Worm (Caenorhabditis elegans) whole organism, L2 larva: ENCODE data around the gene sdc-2.
A peak's percentile ranks its signal among the peaks of the same experiment; 100 is the strongest.

Source experiments
- C34F6.9 ChIP-seq: fragments of 150-350 bp; optimal IDR thresholded peaks from 2 replicates; lab custom pipeline; 2014; ENCODE audit warnings: missing biosample characterization, missing genetic modification characterization
- F13H6.1 ChIP-seq: sonication (generic microtip); optimal IDR thresholded peaks from 2 replicates; lab custom pipeline; 2016; ENCODE audit warnings: missing genetic modification characterization, missing compliant biosample characterization
- R02D3.7 ChIP-seq: fragments of 150-350 bp; optimal IDR thresholded peaks from 2 replicates; lab custom pipeline; 2014; ENCODE audit warnings: missing biosample characterization, missing genetic modification characterization
- Y55F3AM.14 ChIP-seq: fragments of 200-800 bp; sonication (Bioruptor generic); optimal IDR thresholded peaks from 2 replicates; lab custom pipeline; 2018; ENCODE audit warnings: mild to moderate bottlenecking, missing genetic modification characterization, missing compliant biosample characterization
- ZK546.5 ChIP-seq: sonication (generic microtip); optimal IDR thresholded peaks from 2 replicates; lab custom pipeline; 2017; ENCODE audit warnings: missing biosample characterization, missing genetic modification characterization
- alr-1 ChIP-seq: fragments of 150-350 bp; optimal IDR thresholded peaks from 2 replicates; lab custom pipeline; 2014; ENCODE audit warnings: missing biosample characterization, missing genetic modification characterization
- aly-2 ChIP-seq: fragments of 150-350 bp; optimal IDR thresholded peaks from 2 replicates; lab custom pipeline; 2014; ENCODE audit warnings: missing biosample characterization, missing genetic modification characterization
- ama-1 ChIP-seq: fragments of 150-350 bp; optimal IDR thresholded peaks from 2 replicates; lab custom pipeline; 2018; ENCODE audit warnings: inconsistent platforms
- blmp-1 ChIP-seq: sonication (generic microtip); optimal IDR thresholded peaks from 2 replicates; lab custom pipeline; 2017; ENCODE audit warnings: missing genetic modification characterization, mild to moderate bottlenecking, missing compliant biosample characterization, antibody characterized with exemption, moderate library complexity; ENCODE audit not compliant: insufficient read depth
- ceh-16 ChIP-seq: fragments of 150-350 bp; optimal IDR thresholded peaks from 2 replicates; lab custom pipeline; 2014; ENCODE audit warnings: missing biosample characterization, missing genetic modification characterization
- ceh-82 ChIP-seq: fragments of 150-350 bp; optimal IDR thresholded peaks from 2 replicates; lab custom pipeline; 2014; ENCODE audit warnings: missing biosample characterization, missing genetic modification characterization
- crh-2 ChIP-seq: sonication (generic microtip); optimal IDR thresholded peaks from 2 replicates; lab custom pipeline; 2017; ENCODE audit warnings: missing biosample characterization, missing genetic modification characterization
- dmd-4 ChIP-seq: sonication (generic microtip); optimal IDR thresholded peaks from 2 replicates; lab custom pipeline; 2017; ENCODE audit warnings: missing biosample characterization, missing genetic modification characterization
- egl-27 ChIP-seq: sonication (generic microtip); optimal IDR thresholded peaks from 3 replicates; lab custom pipeline; 2017; ENCODE audit warnings: missing biosample characterization, missing genetic modification reagents, missing genetic modification characterization
- elt-1 ChIP-seq: fragments of 150-350 bp; optimal IDR thresholded peaks from 2 replicates; lab custom pipeline; 2014; ENCODE audit warnings: missing biosample characterization, missing genetic modification characterization
- elt-3 ChIP-seq: sonication (generic microtip); optimal IDR thresholded peaks from 2 replicates; lab custom pipeline; 2017; ENCODE audit warnings: missing biosample characterization, missing genetic modification characterization
- fos-1 ChIP-seq: fragments of 150-350 bp; optimal IDR thresholded peaks from 2 replicates; lab custom pipeline; 2014; ENCODE audit warnings: missing biosample characterization, missing genetic modification characterization
- gmeb-1 ChIP-seq: fragments of 150-350 bp; optimal IDR thresholded peaks from 2 replicates; lab custom pipeline; 2014; ENCODE audit warnings: missing biosample characterization, missing genetic modification characterization
- lin-11 ChIP-seq: fragments of 150-350 bp; sonication (generic microtip); optimal IDR thresholded peaks from 2 replicates; lab custom pipeline; 2014; ENCODE audit warnings: missing biosample characterization, missing genetic modification characterization, inconsistent platforms, mixed read lengths
- lin-13 ChIP-seq: fragments of 150-350 bp; optimal IDR thresholded peaks from 2 replicates; lab custom pipeline; 2014; ENCODE audit warnings: missing biosample characterization, missing genetic modification reagents, missing genetic modification characterization
- lin-39 ChIP-seq: fragments of 150-350 bp; optimal IDR thresholded peaks from 2 replicates; lab custom pipeline; 2014; ENCODE audit warnings: missing biosample characterization, missing genetic modification reagents, missing genetic modification characterization
- lsy-2 ChIP-seq, 2 experiments: fragments of 150-350 bp in 1 of 2; sonication (generic microtip) in 1 of 2; optimal IDR thresholded peaks; 2 replicates each; lab custom pipeline; 2014 to 2017; ENCODE audit warnings: missing biosample characterization in 2 of 2, missing genetic modification characterization in 2 of 2
- mab-5 ChIP-seq: fragments of 150-350 bp; optimal IDR thresholded peaks from 2 replicates; lab custom pipeline; 2014; ENCODE audit warnings: missing biosample characterization, missing genetic modification characterization
- mbf-1 ChIP-seq: sonication (generic microtip); optimal IDR thresholded peaks from 2 replicates; lab custom pipeline; 2017; ENCODE audit warnings: missing biosample characterization, missing genetic modification characterization
- mdl-1 ChIP-seq, 2 experiments: fragments of 150-350 bp in 1 of 2; sonication (generic microtip) in 1 of 2; optimal IDR thresholded peaks; 2 replicates each; lab custom pipeline; 2017; ENCODE audit warnings: missing biosample characterization in 2 of 2, missing genetic modification characterization in 2 of 2
- nhr-10 ChIP-seq: sonication (generic microtip); optimal IDR thresholded peaks from 2 replicates; lab custom pipeline; 2017; ENCODE audit warnings: missing biosample characterization, missing genetic modification characterization
- nhr-11 ChIP-seq: fragments of 150-350 bp; optimal IDR thresholded peaks from 2 replicates; lab custom pipeline; 2014; ENCODE audit warnings: missing biosample characterization, missing genetic modification characterization
- nhr-12 ChIP-seq: fragments of 150-350 bp; optimal IDR thresholded peaks from 2 replicates; lab custom pipeline; 2014; ENCODE audit warnings: missing biosample characterization, missing genetic modification characterization
- nhr-129 ChIP-seq: fragments of 150-350 bp; optimal IDR thresholded peaks from 2 replicates; lab custom pipeline; 2014; ENCODE audit warnings: missing biosample characterization, missing genetic modification characterization
- nhr-21 ChIP-seq: fragments of 150-350 bp; optimal IDR thresholded peaks from 2 replicates; lab custom pipeline; 2014; ENCODE audit warnings: missing biosample characterization, missing genetic modification characterization
- nhr-23 ChIP-seq: fragments of 150-350 bp; optimal IDR thresholded peaks from 2 replicates; lab custom pipeline; 2014; ENCODE audit warnings: missing biosample characterization, missing genetic modification reagents, missing genetic modification characterization
- nhr-237 ChIP-seq: fragments of 150-350 bp; optimal IDR thresholded peaks from 2 replicates; lab custom pipeline; 2014; ENCODE audit warnings: missing biosample characterization, missing genetic modification characterization
- nhr-25 ChIP-seq: fragments of 150-350 bp; sonication (generic microtip); optimal IDR thresholded peaks from 3 replicates; lab custom pipeline; 2014; ENCODE audit warnings: missing biosample characterization, missing genetic modification characterization
- nhr-6 ChIP-seq: fragments of 150-350 bp; optimal IDR thresholded peaks from 2 replicates; lab custom pipeline; 2014; ENCODE audit warnings: missing biosample characterization, missing genetic modification characterization
- nhr-77 ChIP-seq: fragments of 150-350 bp; optimal IDR thresholded peaks from 2 replicates; lab custom pipeline; 2014; ENCODE audit warnings: missing biosample characterization, missing genetic modification characterization
- peb-1 ChIP-seq: fragments of 150-350 bp; optimal IDR thresholded peaks from 2 replicates; lab custom pipeline; 2014; ENCODE audit warnings: missing biosample characterization, missing genetic modification characterization
- sem-4 ChIP-seq: fragments of 150-350 bp; optimal IDR thresholded peaks from 2 replicates; lab custom pipeline; 2014; ENCODE audit warnings: missing biosample characterization, missing genetic modification reagents, missing genetic modification characterization
- skn-1 ChIP-seq: sonication (generic microtip); optimal IDR thresholded peaks from 2 replicates; lab custom pipeline; 2017; ENCODE audit warnings: missing biosample characterization, missing genetic modification characterization
- sma-3 ChIP-seq: sonication (generic microtip); optimal IDR thresholded peaks from 2 replicates; lab custom pipeline; 2016; ENCODE audit warnings: missing genetic modification reagents, missing genetic modification characterization, missing compliant biosample characterization
- sma-9 ChIP-seq, 2 experiments: fragments of 150-350 bp in 1 of 2; sonication (generic microtip) in 1 of 2; optimal IDR thresholded peaks; 2 replicates each; lab custom pipeline; 2014 to 2016; ENCODE audit warnings: missing genetic modification characterization in 2 of 2, mild to moderate bottlenecking in 1 of 2, missing biosample characterization in 1 of 2, missing compliant biosample characterization in 1 of 2, missing genetic modification reagents in 1 of 2, moderate library complexity in 1 of 2
- snpc-4 ChIP-seq: fragments of 150-350 bp; optimal IDR thresholded peaks from 2 replicates; lab custom pipeline; 2014; ENCODE audit warnings: missing biosample characterization, missing genetic modification characterization
- unc-39 ChIP-seq: fragments of 150-350 bp; optimal IDR thresholded peaks from 2 replicates; lab custom pipeline; 2014; ENCODE audit warnings: missing biosample characterization, missing genetic modification characterization
- unc-55 ChIP-seq: fragments of 150-350 bp; sonication (generic microtip); optimal IDR thresholded peaks from 3 replicates; lab custom pipeline; 2014; ENCODE audit warnings: missing biosample characterization, missing genetic modification reagents, missing genetic modification characterization
- unc-62 ChIP-seq: fragments of 150-350 bp; optimal IDR thresholded peaks from 2 replicates; lab custom pipeline; 2014; ENCODE audit warnings: missing biosample characterization, missing genetic modification reagents, missing genetic modification characterization
- zag-1 ChIP-seq: fragments of 150-350 bp; optimal IDR thresholded peaks from 2 replicates; lab custom pipeline; 2014; ENCODE audit warnings: missing biosample characterization, missing genetic modification characterization
- ztf-1 ChIP-seq: fragments of 200-800 bp; sonication (Bioruptor generic); conservative IDR thresholded peaks from 2 replicates; pipeline ENCODE4 v1.3.6; 2022; ENCODE audit warnings: missing genetic modification characterization, missing compliant biosample characterization
- ztf-11 ChIP-seq: sonication (generic microtip); optimal IDR thresholded peaks from 2 replicates; lab custom pipeline; 2017; ENCODE audit warnings: missing biosample characterization, missing genetic modification characterization
- ztf-4 ChIP-seq: fragments of 150-350 bp; optimal IDR thresholded peaks from 2 replicates; lab custom pipeline; 2014; ENCODE audit warnings: missing biosample characterization, missing genetic modification characterization

The sdc-2 gene

ce11 chrX:11482637-11483036, 39.9 kb upstream of the sdc-2 start:
- TF ChIP-seq lin-13 (GFP tag; lab: Kevin White, UChicago), result no peak
- no peak for TF ChIP-seq nhr-25 (tag; lab: Kevin White, UChicago)
- no peak for TF ChIP-seq Y55F3AM.14 (GFP tag; lab: Kevin White, UChicago)
- TF ChIP-seq nhr-129 (tag; lab: Kevin White, UChicago), result peak; percentile 59
- TF ChIP-seq fos-1, result peak; percentile 65
- no peak for TF ChIP-seq ceh-82 (tag; lab: Kevin White, UChicago)
- peak; percentile 24 for TF ChIP-seq gmeb-1 (tag; lab: Kevin White, UChicago)
- TF ChIP-seq elt-3 (tag; lab: Kevin White, UChicago), result no peak
- TF ChIP-seq ZK546.5 (tag; lab: Kevin White, UChicago), result no peak
- TF ChIP-seq elt-1, result no peak
- no peak for TF ChIP-seq sma-3
- no peak for TF ChIP-seq unc-62 (GFP tag; lab: Kevin White, UChicago)
- no peak for TF ChIP-seq snpc-4 (tag; lab: Kevin White, UChicago)
- TF ChIP-seq mdl-1 (tag; optimal IDR thresholded peaks at IDR 0.05; lab: Kevin White, UChicago), result peak in 1 of 2 experiments; percentile 67
- TF ChIP-seq mab-5, result no peak
- no peak for TF ChIP-seq alr-1 (tag; lab: Kevin White, UChicago)
- TF ChIP-seq blmp-1 (tag; lab: Kevin White, UChicago), result no peak
- TF ChIP-seq nhr-6 (tag; lab: Kevin White, UChicago), result no peak
- no peak for TF ChIP-seq zag-1 (tag; lab: Kevin White, UChicago)
- no peak for TF ChIP-seq ama-1 (lab: Kevin White, UChicago)
- TF ChIP-seq sma-9 (GFP tag; optimal IDR thresholded peaks at IDR 0.05; lab: Kevin White, UChicago), result peak; percentile 40
- TF ChIP-seq sma-9 (tag; optimal IDR thresholded peaks at IDR 0.05; lab: Kevin White, UChicago), result no peak
- TF ChIP-seq ztf-4 (tag; lab: Kevin White, UChicago), result no peak
- TF ChIP-seq ztf-1 (GFP tag; lab: Robert Waterston, UW), result no peak
- TF ChIP-seq skn-1 (tag; lab: Kevin White, UChicago), result no peak
- no peak for TF ChIP-seq dmd-4 (tag; lab: Kevin White, UChicago)
- no peak for TF ChIP-seq mbf-1
- peak; percentile 23 for TF ChIP-seq unc-55 (GFP tag; lab: Kevin White, UChicago)
- TF ChIP-seq nhr-21 (tag; lab: Kevin White, UChicago), result no peak
- peak; percentile 72 for TF ChIP-seq F13H6.1 (tag; lab: Kevin White, UChicago)
- TF ChIP-seq nhr-23 (tag; lab: Kevin White, UChicago), result no peak
- TF ChIP-seq sem-4 (tag; lab: Kevin White, UChicago), result no peak
- no peak for TF ChIP-seq unc-39
- TF ChIP-seq R02D3.7 (tag; lab: Kevin White, UChicago), result no peak
- TF ChIP-seq lin-39 (tag; lab: Kevin White, UChicago), result no peak
- no peak for TF ChIP-seq nhr-77 (tag; lab: Kevin White, UChicago)
- TF ChIP-seq aly-2 (tag; lab: Kevin White, UChicago), result no peak
- TF ChIP-seq nhr-237 (tag; lab: Kevin White, UChicago), result no peak
- TF ChIP-seq nhr-12, result no peak
- TF ChIP-seq crh-2, result peak; percentile 65
- TF ChIP-seq ceh-16 (tag; lab: Kevin White, UChicago), result no peak
- TF ChIP-seq ztf-11, result no peak
- no peak for TF ChIP-seq lsy-2 (tag; optimal IDR thresholded peaks at IDR 0.05; lab: Kevin White, UChicago)
- TF ChIP-seq nhr-11 (tag; lab: Kevin White, UChicago), result no peak
- TF ChIP-seq egl-27 (tag; lab: Kevin White, UChicago), result peak; percentile 18
- TF ChIP-seq C34F6.9 (tag; lab: Kevin White, UChicago), result no peak
- no peak for TF ChIP-seq nhr-10 (tag; lab: Kevin White, UChicago)
- TF ChIP-seq lin-11 (tag; lab: Kevin White, UChicago), result no peak
- no peak for TF ChIP-seq peb-1 (tag; lab: Kevin White, UChicago)
